Worm (Caenorhabditis elegans): ENCODE data around the gene ckb-3.

ckb-3 gene

DNA sequence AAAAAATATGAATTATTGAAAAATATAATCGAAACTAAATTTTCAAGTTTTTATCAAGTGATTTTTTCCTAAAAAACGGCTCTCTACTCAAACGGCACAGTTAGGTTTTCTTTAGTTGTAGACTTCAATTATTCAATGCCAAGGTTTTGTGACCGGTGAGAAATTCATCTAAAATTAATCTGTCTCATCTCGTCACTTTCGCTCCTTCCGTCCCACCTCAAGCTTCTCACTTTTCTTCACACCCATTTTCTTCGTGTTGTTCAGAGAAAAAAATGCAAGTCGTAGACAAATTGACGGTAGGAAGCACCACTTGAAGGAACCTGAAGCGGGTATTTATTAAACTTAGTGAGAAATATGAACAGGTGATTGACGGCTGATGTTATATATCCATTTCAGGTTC lies 20.6 kb downstream of the ckb-3 start:
- TF ChIP-seq ztf-11 (tag; optimal IDR thresholded peaks at IDR 0.05): no peak
- TF ChIP-seq blmp-1 (tag; optimal IDR thresholded peaks at IDR 0.05): peak; percentile 88

DNA sequence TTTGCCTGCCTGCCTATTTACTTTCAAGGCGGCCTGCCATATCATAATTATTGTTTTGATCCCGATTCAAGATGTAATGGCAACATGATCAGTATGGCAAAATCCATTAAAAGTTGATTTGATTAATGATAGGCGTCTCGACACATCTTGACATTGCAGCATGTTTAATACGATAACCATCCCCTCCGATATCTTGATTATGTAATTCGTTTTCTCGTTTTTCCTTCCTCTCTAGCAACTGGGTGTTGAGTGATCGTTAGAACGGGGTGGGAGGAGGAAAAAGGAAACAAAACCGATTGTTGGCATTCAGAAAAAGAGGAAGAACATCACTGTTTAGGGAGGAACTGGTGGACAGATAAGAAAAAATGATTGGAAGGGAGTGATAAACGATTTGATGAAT lies 21.3 kb downstream of the ckb-3 start:
- TF ChIP-seq efl-1 (optimal IDR thresholded peaks at IDR 0.05) (no peak), efl-1 (GFP tag; optimal IDR thresholded peaks at IDR 0.05 in 1 of 2) (no peak), elt-3 (tag; optimal IDR thresholded peaks at IDR 0.05) (peak in 1 of 6 experiments; percentile 39), blmp-1 (tag; optimal IDR thresholded peaks at IDR 0.05) (peak; percentile 72), nhr-85 (tag) (peak; percentile 49)

DNA sequence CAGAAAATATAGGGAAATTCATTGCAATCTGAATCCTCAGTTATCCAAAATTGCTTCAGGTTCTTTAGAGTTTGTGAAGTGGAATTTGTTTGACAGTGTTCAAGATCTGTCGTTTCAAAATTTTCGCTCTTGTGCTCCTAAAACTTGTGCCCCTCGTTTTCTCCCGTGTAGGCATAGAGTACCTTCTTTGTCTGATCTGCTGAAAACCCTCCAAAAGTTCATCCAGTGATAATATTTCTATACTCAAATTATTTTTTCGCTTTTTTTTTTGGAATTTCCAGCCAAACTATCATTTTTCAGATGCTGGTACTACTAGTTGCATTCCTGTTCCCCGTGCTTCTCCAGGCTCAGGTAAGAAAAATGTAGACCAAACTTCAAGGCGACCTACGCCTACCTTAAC lies 23.8 kb downstream of the ckb-3 start, which contains the start of gene R07E5.4:
TSS of gene R07E5.4 (plus strand) at position 301 of the 400 bp plus-strand sequence.
- TF ChIP-seq vab-15 (tag; optimal IDR thresholded peaks at IDR 0.05) (no peak), elt-2 (tag; optimal IDR thresholded peaks at IDR 0.05) (no peak), pax-3 (tag; optimal IDR thresholded peaks at IDR 0.05) (no peak), unc-62 (GFP tag; optimal IDR thresholded peaks at IDR 0.05) (no peak), blmp-1 (tag; optimal IDR thresholded peaks at IDR 0.05) (no peak)

DNA sequence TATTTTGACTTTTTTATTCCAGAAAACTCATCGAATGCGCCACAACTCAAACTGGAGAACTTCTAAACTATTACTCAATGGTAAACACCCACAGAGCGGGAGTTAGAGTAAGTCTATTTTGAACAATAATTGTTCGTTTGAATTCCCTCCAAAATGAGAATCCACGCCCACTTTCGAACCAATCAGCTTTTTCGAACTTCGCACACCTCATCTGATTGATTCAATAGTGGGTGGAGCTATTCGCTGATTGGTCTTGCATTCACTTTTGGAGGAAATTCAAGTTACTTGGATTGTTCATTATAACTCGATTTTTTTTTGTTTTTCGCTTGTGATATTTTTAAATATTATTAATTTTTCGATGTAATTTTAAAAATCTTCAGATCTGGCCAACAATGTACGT lies 25.2 kb downstream of the ckb-3 start:
- TF ChIP-seq nhr-19 (GFP tag; conservative IDR thresholded peaks at IDR 0.05) (no peak), sox-4 (tag; optimal IDR thresholded peaks at IDR 0.05) (no peak), lsy-2 (tag; optimal IDR thresholded peaks at IDR 0.05) (no peak), blmp-1 (tag; optimal IDR thresholded peaks at IDR 0.05) (no peak), ama-1 (optimal IDR thresholded peaks at IDR 0.05) (no peak), swsn-7 (tag; optimal IDR thresholded peaks at IDR 0.05) (no peak), hpl-2 (GFP tag; optimal IDR thresholded peaks at IDR 0.05) (no peak), sup-37 (GFP tag; optimal IDR thresholded peaks at IDR 0.05) (no peak), jun-1 (tag; optimal IDR thresholded peaks at IDR 0.05) (no peak), pag-3 (tag; optimal IDR thresholded peaks at IDR 0.05; ENCODE audit: borderline replicate concordance, insufficient read depth) (no peak), fkh-8 (tag; optimal IDR thresholded peaks at IDR 0.05) (no peak), aly-2 (tag; optimal IDR thresholded peaks at IDR 0.05) (no peak), efl-3 (GFP tag; optimal IDR thresholded peaks at IDR 0.05) (no peak), efl-1 (optimal IDR thresholded peaks at IDR 0.05) (no peak), efl-1 (GFP tag; optimal IDR thresholded peaks at IDR 0.05 in 1 of 2) (no peak), vab-15 (tag; optimal IDR thresholded peaks at IDR 0.05) (no peak), unc-86 (tag; optimal IDR thresholded peaks at IDR 0.05) (no peak)

DNA sequence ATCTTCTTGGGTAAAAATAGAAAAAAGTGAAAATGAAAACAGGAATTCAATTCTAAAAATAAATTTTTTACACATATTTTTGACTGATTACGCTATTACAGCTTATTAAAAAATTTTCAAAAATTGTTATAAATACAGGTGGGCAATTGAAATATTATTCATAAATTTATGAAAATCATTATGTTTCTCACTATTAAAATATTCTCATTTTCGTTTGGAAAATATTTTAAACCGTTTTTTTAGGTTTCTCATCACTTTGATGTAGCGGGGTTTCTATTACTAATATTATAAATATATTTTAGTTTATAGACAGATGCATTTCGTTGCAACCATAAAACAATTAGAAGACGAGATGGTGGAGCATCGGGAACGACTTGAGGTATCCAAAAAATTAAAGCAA lies 26.4 kb downstream of the ckb-3 start, which contains the start of gene R07E5.5:
TSS of gene R07E5.5 (plus strand) at position 301 of the 400 bp plus-strand sequence.
- TF ChIP-seq nhr-90 (tag; optimal IDR thresholded peaks at IDR 0.05; ENCODE audit: poor library complexity): no peak

DNA sequence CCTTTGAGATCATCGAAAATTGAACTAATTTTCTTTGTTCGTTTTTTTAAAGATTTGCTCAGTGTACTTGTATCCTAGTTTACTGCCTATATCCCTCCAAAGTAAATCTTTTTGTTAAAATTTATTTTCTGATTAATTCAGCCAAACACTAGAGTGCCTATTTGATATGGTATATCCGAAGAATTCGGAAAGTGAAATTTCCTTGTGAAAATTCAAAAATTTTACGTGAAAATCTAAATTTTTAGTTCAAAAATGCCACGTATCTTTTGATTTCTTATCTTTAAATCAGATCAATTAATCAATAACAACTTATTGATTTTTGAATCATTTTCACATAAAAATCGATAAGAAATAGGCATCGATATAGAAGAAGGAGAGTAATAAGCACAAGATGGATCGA lies 27.8 kb downstream of the ckb-3 start, which contains the start of gene R07E5.6:
TSS of gene R07E5.6 (plus strand) at position 301 of the 400 bp plus-strand sequence.
- TF ChIP-seq nhr-237 (tag; optimal IDR thresholded peaks at IDR 0.05) (no peak), efl-1 (optimal IDR thresholded peaks at IDR 0.05) (no peak), efl-1 (GFP tag; optimal IDR thresholded peaks at IDR 0.05 in 1 of 2) (peak in 1 of 2 experiments; percentile 37), ceh-8 (GFP tag; optimal IDR thresholded peaks at IDR 0.05) (no peak), mef-2 (tag; optimal IDR thresholded peaks at IDR 0.05) (no peak), fkh-10 (GFP tag; optimal IDR thresholded peaks at IDR 0.05) (no peak), hlh-4 (tag; optimal IDR thresholded peaks at IDR 0.05) (no peak), pag-3 (tag; optimal IDR thresholded peaks at IDR 0.05; ENCODE audit: borderline replicate concordance, insufficient read depth) (no peak), rnt-1 (tag; optimal IDR thresholded peaks at IDR 0.05) (no peak)

DNA sequence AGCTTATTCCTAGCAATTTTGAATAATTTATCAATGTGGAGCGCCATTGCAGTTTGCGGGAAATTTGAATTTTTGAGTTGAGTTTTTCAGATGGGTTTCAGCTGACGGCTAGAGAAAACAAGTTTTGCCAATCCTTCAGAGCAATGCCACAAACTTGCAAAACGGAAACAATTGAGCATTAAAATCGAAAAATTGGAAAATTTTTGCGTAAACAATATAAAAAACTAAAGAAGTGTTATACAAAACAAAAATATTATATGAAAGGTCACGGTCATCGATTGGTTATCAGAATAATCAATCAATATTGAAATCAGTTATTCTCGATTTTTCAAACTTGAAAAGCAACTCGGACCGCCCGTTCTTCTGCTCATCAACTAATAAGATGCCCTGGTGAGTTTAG lies 30.5 kb downstream of the ckb-3 start, which contains the start of gene R07E5.15:
TSS of gene R07E5.15 (plus strand) at position 301 of the 400 bp plus-strand sequence.
- TF ChIP-seq fkh-8 (tag; optimal IDR thresholded peaks at IDR 0.05): no peak
- no peak for TF ChIP-seq pqm-1 (tag; optimal IDR thresholded peaks at IDR 0.05)
- TF ChIP-seq jun-1 (tag; optimal IDR thresholded peaks at IDR 0.05): no peak
- TF ChIP-seq nhr-237 (tag; optimal IDR thresholded peaks at IDR 0.05): no peak
- no peak for TF ChIP-seq egl-27 (tag; optimal IDR thresholded peaks at IDR 0.05)

Data from whole organism, L1 larva.